Fruit fly (Drosophila melanogaster) whole organism, embryonic: ENCODE measurements around the gene qtc.

Experiments
- Atf-2 ChIP-seq: fragments of 200-800 bp; sonication (Bioruptor generic); optimal IDR thresholded peaks from 2 replicates; lab custom pipeline; 2016; ENCODE audit warnings: missing biosample characterization, missing genetic modification characterization
- Atf6 ChIP-seq: fragments of 200-800 bp; sonication (Bioruptor generic); IDR thresholded peaks from 2 replicates; pipeline ENCODE4 v1.3.6; 2022; ENCODE audit warnings: missing biosample characterization, missing genetic modification characterization
- Bgb ChIP-seq: fragments of 200-800 bp; sonication (Bioruptor generic); IDR thresholded peaks from 2 replicates; pipeline ENCODE4 v1.3.6; 2022; ENCODE audit warnings: missing biosample characterization, missing genetic modification characterization; ENCODE audit not compliant: partially characterized antibody
- Blimp-1 ChIP-seq: fragments of 200-800 bp; sonication (Bioruptor generic); optimal IDR thresholded peaks from 3 replicates; lab custom pipeline; 2018; ENCODE audit warnings: missing biosample characterization, missing genetic modification characterization, mild to moderate bottlenecking, moderate library complexity, missing genetic modification reagents
- BtbVII ChIP-seq: fragments of 200-800 bp; sonication (Bioruptor generic); optimal IDR thresholded peaks from 3 replicates; lab custom pipeline; 2017; ENCODE audit warnings: missing biosample characterization, mild to moderate bottlenecking, missing genetic modification characterization
- CG10321 ChIP-seq: fragments of 200-800 bp; sonication (Bioruptor generic); IDR thresholded peaks from 2 replicates; pipeline ENCODE4 v1.3.6; 2022; ENCODE audit warnings: missing biosample characterization, missing genetic modification characterization
- CG12219 ChIP-seq: fragments of 200-800 bp; sonication (Bioruptor generic); optimal IDR thresholded peaks from 3 replicates; lab custom pipeline; 2018; ENCODE audit warnings: missing biosample characterization, mild to moderate bottlenecking, missing genetic modification characterization
- CG12299 ChIP-seq: fragments of 200-800 bp; sonication (Bioruptor generic); optimal IDR thresholded peaks from 2 replicates; lab custom pipeline; 2018; ENCODE audit warnings: missing biosample characterization, mild to moderate bottlenecking, missing genetic modification characterization
- CG12659 ChIP-seq: fragments of 200-800 bp; sonication (Bioruptor generic); optimal IDR thresholded peaks from 3 replicates; lab custom pipeline; 2017; ENCODE audit warnings: mild to moderate bottlenecking, missing biosample characterization, missing genetic modification reagents, missing genetic modification characterization
- CG12769 ChIP-seq: fragments of 200-800 bp; sonication (Bioruptor generic); optimal IDR thresholded peaks from 2 replicates; lab custom pipeline; 2019; ENCODE audit warnings: missing biosample characterization, mild to moderate bottlenecking, missing genetic modification characterization, moderate library complexity
- CG15269 ChIP-seq: fragments of 200-800 bp; sonication (Bioruptor generic); optimal IDR thresholded peaks from 2 replicates; lab custom pipeline; 2018; ENCODE audit warnings: missing biosample characterization, mild to moderate bottlenecking, missing genetic modification characterization, moderate library complexity
- CG15514 ChIP-seq: fragments of 200-800 bp; sonication (Bioruptor generic); optimal IDR thresholded peaks from 3 replicates; lab custom pipeline; 2017; ENCODE audit warnings: missing biosample characterization, missing genetic modification characterization, mild to moderate bottlenecking, moderate library complexity, missing genetic modification reagents
- CG16779 ChIP-seq: fragments of 200-800 bp; sonication (Bioruptor generic); IDR thresholded peaks from 2 replicates; pipeline ENCODE4 v1.3.6; 2022; ENCODE audit warnings: missing biosample characterization, missing genetic modification characterization
- CG17568 ChIP-seq: fragments of 200-800 bp; sonication (Bioruptor generic); optimal IDR thresholded peaks from 2 replicates; lab custom pipeline; 2018; ENCODE audit warnings: missing biosample characterization, mild to moderate bottlenecking, missing genetic modification characterization, moderate library complexity
- CG1792 ChIP-seq: fragments of 200-800 bp; sonication (Bioruptor generic); optimal IDR thresholded peaks from 2 replicates; lab custom pipeline; 2016; ENCODE audit warnings: missing biosample characterization, missing genetic modification characterization
- CG31388 ChIP-seq: fragments of 200-800 bp; sonication (Bioruptor generic); optimal IDR thresholded peaks from 2 replicates; lab custom pipeline; 2016; ENCODE audit warnings: missing biosample characterization, missing genetic modification characterization
- CG34422 ChIP-seq: fragments of 200-800 bp; sonication (Bioruptor generic); IDR thresholded peaks from 3 replicates; pipeline ENCODE4 v1.3.6; 2022; ENCODE audit warnings: missing biosample characterization, missing genetic modification characterization
- CG4328 ChIP-seq: fragments of 200-800 bp; sonication (Bioruptor generic); optimal IDR thresholded peaks from 3 replicates; lab custom pipeline; 2017; ENCODE audit warnings: missing biosample characterization, missing genetic modification reagents, missing genetic modification characterization
- CG6765 ChIP-seq: fragments of 200-800 bp; sonication (Bioruptor generic); optimal IDR thresholded peaks from 3 replicates; lab custom pipeline; 2017; ENCODE audit warnings: missing biosample characterization, mild to moderate bottlenecking, missing genetic modification characterization
- CG6813 ChIP-seq: fragments of 200-800 bp; sonication (Bioruptor generic); optimal IDR thresholded peaks from 2 replicates; lab custom pipeline; 2017; ENCODE audit warnings: missing biosample characterization, missing genetic modification characterization, mild to moderate bottlenecking, moderate library complexity, missing genetic modification reagents
- CG7372 ChIP-seq: fragments of 200-800 bp; sonication (Bioruptor generic); IDR thresholded peaks from 2 replicates; pipeline ENCODE4 v1.3.6; 2022; ENCODE audit warnings: missing biosample characterization, missing genetic modification characterization
- CG8281 ChIP-seq: fragments of 200-800 bp; sonication (Bioruptor generic); optimal IDR thresholded peaks from 2 replicates; lab custom pipeline; 2018; ENCODE audit warnings: missing biosample characterization, mild to moderate bottlenecking, missing genetic modification characterization, moderate library complexity
- CG9727 ChIP-seq: fragments of 200-800 bp; sonication (Bioruptor generic); optimal IDR thresholded peaks from 3 replicates; lab custom pipeline; 2017; ENCODE audit warnings: missing biosample characterization, mild to moderate bottlenecking, missing genetic modification characterization
- CHES-1-like ChIP-seq: fragments of 200-800 bp; sonication (Bioruptor generic); optimal IDR thresholded peaks from 2 replicates; lab custom pipeline; 2016; ENCODE audit warnings: missing biosample characterization, missing genetic modification characterization
- E2f1 ChIP-seq: fragments of 200-800 bp; sonication (Bioruptor generic); IDR thresholded peaks from 2 replicates; pipeline ENCODE4 v1.3.6; 2022; ENCODE audit warnings: missing biosample characterization, missing genetic modification characterization
- E2f2 ChIP-seq: fragments of 200-800 bp; sonication (Bioruptor generic); IDR thresholded peaks from 2 replicates; pipeline ENCODE4 v1.3.6; 2022; ENCODE audit warnings: missing biosample characterization, missing genetic modification characterization
- HHEX ChIP-seq: fragments of 200-800 bp; sonication (Bioruptor generic); optimal IDR thresholded peaks from 3 replicates; lab custom pipeline; 2017; ENCODE audit warnings: missing biosample characterization, mild to moderate bottlenecking, missing genetic modification characterization, missing genetic modification reagents
- HLHmδ ChIP-seq: fragments of 200-800 bp; sonication (Bioruptor generic); optimal IDR thresholded peaks from 2 replicates; lab custom pipeline; 2018; ENCODE audit warnings: missing biosample characterization, mild to moderate bottlenecking, missing genetic modification characterization, moderate library complexity
- NC2β ChIP-seq: fragments of 200-800 bp; sonication (Bioruptor generic); optimal IDR thresholded peaks from 2 replicates; lab custom pipeline; 2016; ENCODE audit warnings: missing biosample characterization, missing genetic modification characterization
- PHDP ChIP-seq: fragments of 200-800 bp; sonication (Bioruptor generic); optimal IDR thresholded peaks from 3 replicates; lab custom pipeline; 2018; ENCODE audit warnings: missing biosample characterization, mild to moderate bottlenecking, missing genetic modification characterization, moderate library complexity
- Ravus ChIP-seq: fragments of 200-800 bp; sonication (Bioruptor generic); IDR thresholded peaks from 2 replicates; pipeline ENCODE4 v1.3.6; 2022; ENCODE audit warnings: missing biosample characterization, missing genetic modification characterization
- Rfx ChIP-seq: fragments of 200-800 bp; sonication (Bioruptor generic); IDR thresholded peaks from 2 replicates; pipeline ENCODE4 v1.3.6; 2022; ENCODE audit warnings: missing biosample characterization, missing genetic modification characterization
- Ssrp ChIP-seq: fragments of 200-800 bp; sonication (Bioruptor generic); optimal IDR thresholded peaks from 2 replicates; lab custom pipeline; 2018; ENCODE audit warnings: missing biosample characterization, mild to moderate bottlenecking, missing genetic modification characterization, moderate library complexity
- Xrp1 ChIP-seq: fragments of 200-800 bp; sonication (Bioruptor generic); IDR thresholded peaks from 2 replicates; pipeline ENCODE4 v1.3.6; 2022; ENCODE audit warnings: missing biosample characterization, missing genetic modification characterization
- bbx ChIP-seq: fragments of 200-800 bp; sonication (Bioruptor generic); IDR thresholded peaks from 2 replicates; pipeline ENCODE4 v1.3.6; 2022; ENCODE audit warnings: missing biosample characterization, missing genetic modification characterization; ENCODE audit not compliant: partially characterized antibody
- cad ChIP-seq: fragments of >200 bp; optimal IDR thresholded peaks from 2 replicates; lab custom pipeline; 2017; ENCODE audit warnings: missing biosample characterization, missing genetic modification characterization
- ci ChIP-seq: fragments of 200-800 bp; sonication (Bioruptor generic); IDR thresholded peaks from 3 replicates; pipeline ENCODE4 v1.3.6; 2022; ENCODE audit warnings: missing biosample characterization, missing genetic modification characterization
- ewg ChIP-seq: fragments of 200-800 bp; sonication (Bioruptor generic); optimal IDR thresholded peaks from 3 replicates; lab custom pipeline; 2017; ENCODE audit warnings: mild to moderate bottlenecking, missing biosample characterization, missing genetic modification reagents, missing genetic modification characterization
- eyg ChIP-seq: fragments of 200-800 bp; sonication (Bioruptor generic); optimal IDR thresholded peaks from 3 replicates; lab custom pipeline; 2016; ENCODE audit warnings: missing biosample characterization, missing genetic modification characterization
- hbn ChIP-seq: fragments of 200-800 bp; sonication (Bioruptor generic); IDR thresholded peaks from 2 replicates; pipeline ENCODE4 v1.3.6; 2022; ENCODE audit warnings: missing biosample characterization, missing genetic modification characterization; ENCODE audit not compliant: partially characterized antibody
- hth ChIP-seq: fragments of >200 bp; optimal IDR thresholded peaks from 2 replicates; lab custom pipeline; 2017; ENCODE audit warnings: inconsistent platforms
- nom ChIP-seq: fragments of 200-800 bp; sonication (Bioruptor generic); optimal IDR thresholded peaks from 2 replicates; lab custom pipeline; 2017; ENCODE audit warnings: missing biosample characterization, missing genetic modification characterization, mild to moderate bottlenecking, moderate library complexity, missing genetic modification reagents
- onecut ChIP-seq: fragments of 200-800 bp; sonication (Bioruptor generic); IDR thresholded peaks from 2 replicates; pipeline ENCODE4 v1.3.6; 2022; ENCODE audit warnings: missing biosample characterization, missing genetic modification characterization
- otp ChIP-seq: fragments of 200-800 bp; sonication (Bioruptor generic); IDR thresholded peaks from 3 replicates; pipeline ENCODE4, ENCODE4 v1.3.6; 2022; ENCODE audit warnings: missing biosample characterization, missing genetic modification characterization
- pzg ChIP-seq: fragments of 200-800 bp; sonication (Bioruptor generic); optimal IDR thresholded peaks from 3 replicates; lab custom pipeline; 2018; ENCODE audit warnings: missing biosample characterization, mild to moderate bottlenecking, missing genetic modification characterization, moderate library complexity
- run ChIP-seq: fragments of 200-800 bp; sonication (Bioruptor generic); optimal IDR thresholded peaks from 3 replicates; lab custom pipeline; 2018; ENCODE audit warnings: missing biosample characterization, mild to moderate bottlenecking, missing genetic modification characterization
- sens ChIP-seq: fragments of 200-800 bp; sonication (Bioruptor generic); peaks from one replicate; lab custom pipeline; 2016; ENCODE audit warnings: missing biosample characterization, missing genetic modification characterization
- sim ChIP-seq: fragments of 200-800 bp; sonication (Bioruptor generic); IDR thresholded peaks from 2 replicates; pipeline ENCODE4 v1.3.6; 2022; ENCODE audit warnings: missing biosample characterization, missing genetic modification characterization
- sisA ChIP-seq: fragments of 200-800 bp; sonication (Bioruptor generic); IDR thresholded peaks from 2 replicates; pipeline ENCODE4 v1.3.6; 2022; ENCODE audit warnings: missing biosample characterization, missing genetic modification characterization
- slbo ChIP-seq: fragments of 200-800 bp; sonication (Bioruptor generic); IDR thresholded peaks from 2 replicates; pipeline ENCODE4 v1.3.6; 2022; ENCODE audit warnings: missing biosample characterization, missing genetic modification characterization
- twi ChIP-seq: fragments of 200-800 bp; optimal IDR thresholded peaks from 2 replicates; lab custom pipeline; 2019; ENCODE audit warnings: missing biosample characterization, mild to moderate bottlenecking, missing genetic modification characterization, moderate library complexity

The qtc gene

DNA sequence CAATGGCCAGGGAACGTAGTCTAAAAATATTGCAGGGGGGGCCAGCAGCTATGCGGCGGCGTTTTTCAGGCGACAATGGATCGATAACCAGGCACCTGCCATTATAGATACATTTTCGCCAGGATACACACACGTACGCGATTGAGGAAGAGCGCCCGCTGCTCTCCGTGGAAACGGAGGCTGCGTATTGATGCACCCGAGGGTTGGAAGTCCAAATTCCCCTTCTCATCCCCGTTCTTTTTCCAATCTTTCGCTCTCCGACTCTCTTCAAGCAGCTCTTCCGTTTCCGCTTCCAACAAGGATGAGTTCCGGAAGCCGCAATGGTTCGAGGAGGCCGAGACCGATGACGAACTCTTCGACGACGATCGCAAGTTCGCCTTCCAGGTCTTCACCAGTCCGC lies 36.1 kb downstream of the qtc start (continued):
- no peak for TF ChIP-seq hbn
- TF ChIP-seq sim (GFP tag; lab: Robert Waterston, UW) = peak; percentile 55; the same call in 1 of the 2 replicates
- TF ChIP-seq CG12219 (GFP tag; lab: Kevin White, UChicago) = peak; percentile 36
- no peak for TF ChIP-seq hth (lab: Kevin White, UChicago)
- peak; percentile 82 for TF ChIP-seq CG15514 (GFP tag; lab: Kevin White, UChicago)
- no peak for TF ChIP-seq Ravus (GFP tag; lab: Robert Waterston, UW)
- TF ChIP-seq CG15269 (tag; lab: Kevin White, UChicago) = peak; percentile 24
- peak; percentile 98 for TF ChIP-seq onecut
- peak; percentile 89 for TF ChIP-seq CG6813
- TF ChIP-seq ewg (GFP tag; lab: Kevin White, UChicago) = peak; percentile 87
- TF ChIP-seq CG6765 = peak; percentile 85
- TF ChIP-seq Rfx = 0 out of 2 replicates have a peak, but pooled peaks have one; percentile 29
- TF ChIP-seq run = no peak
- no peak for TF ChIP-seq CG31388 (GFP tag; lab: Kevin White, UChicago)
- 0 out of 2 replicates have a peak, but pooled peaks have one; percentile 41 for TF ChIP-seq CG16779 (GFP tag; lab: Robert Waterston, UW)
- TF ChIP-seq twi (tag; lab: Kevin White, UChicago) = no peak
- TF ChIP-seq bbx (GFP tag; lab: Robert Waterston, UW) = 0 out of 2 replicates have a peak, but pooled peaks have one; percentile 13
- no peak for TF ChIP-seq pzg (GFP tag; lab: Kevin White, UChicago)
- TF ChIP-seq sisA (GFP tag; lab: Robert Waterston, UW) = 0 out of 2 replicates have a peak, but pooled peaks have one; percentile 18
- peak; percentile 24 for TF ChIP-seq CG17568 (GFP tag; lab: Kevin White, UChicago)
- peak; percentile 55 for TF ChIP-seq nom (GFP tag; lab: Kevin White, UChicago)
- 0 out of 3 replicates have a peak, but pooled peaks have one; percentile 34 for TF ChIP-seq otp
- no peak for TF ChIP-seq CG12769 (tag; lab: Kevin White, UChicago)
- no peak for TF ChIP-seq CG12659 (GFP tag; lab: Kevin White, UChicago)
- no peak for TF ChIP-seq Blimp-1 (GFP tag; lab: Kevin White, UChicago)
- TF ChIP-seq CG4328 (GFP tag; lab: Kevin White, UChicago) = peak; percentile 70
- TF ChIP-seq CG8281 = no peak
- TF ChIP-seq CHES-1-like = no peak
- no peak for TF ChIP-seq sens (GFP tag; lab: Kevin White, UChicago)
- peak; percentile 67; the same call in 2 of the 3 replicates for TF ChIP-seq ci (GFP tag; lab: Robert Waterston, UW)
- TF ChIP-seq Atf-2 = no peak
- no peak for TF ChIP-seq CG10321
- peak; percentile 7 for TF ChIP-seq CG12299
- peak; percentile 90 for TF ChIP-seq HLHmδ (GFP tag; lab: Kevin White, UChicago)
- 0 out of 2 replicates have a peak, but pooled peaks have one; percentile 6 for TF ChIP-seq Bgb (GFP tag; lab: Robert Waterston, UW)
- peak; percentile 9 for TF ChIP-seq CG9727
- TF ChIP-seq BtbVII (GFP tag; lab: Kevin White, UChicago) = peak; percentile 58

- TF ChIP-seq cad = peak; percentile 63
- 0 out of 2 replicates have a peak, but pooled peaks have one; percentile 11 for TF ChIP-seq Xrp1 (GFP tag; lab: Robert Waterston, UW)
- no peak for TF ChIP-seq slbo (GFP tag; lab: Robert Waterston, UW)
- no peak for TF ChIP-seq CG6813
- TF ChIP-seq CG34422 = no peak
- TF ChIP-seq CG7372 = no peak
- no peak for TF ChIP-seq CG8281
- no peak for TF ChIP-seq NC2β (GFP tag; lab: Kevin White, UChicago)
- no peak for TF ChIP-seq Ssrp (tag; lab: Kevin White, UChicago)
- TF ChIP-seq E2f1 = no peak
- TF ChIP-seq sim (GFP tag; lab: Robert Waterston, UW) = no peak
- no peak for TF ChIP-seq Atf6 (GFP tag; lab: Robert Waterston, UW)
- peak; percentile 70 for TF ChIP-seq E2f2
- no peak for TF ChIP-seq CG1792 (GFP tag; lab: Kevin White, UChicago)
- TF ChIP-seq eyg (GFP tag; lab: Kevin White, UChicago) = no peak
- no peak for TF ChIP-seq HHEX (GFP tag; lab: Kevin White, UChicago)
- no peak for TF ChIP-seq PHDP (tag; lab: Kevin White, UChicago)
Measured at dm6 chr2L:5099790-5100360, 39.3 kb downstream of the qtc start, which contains the start of gene ND-13A. Gene ND-13A, minus strand, starts transcription at chr2L:5100288.
